Worm (Caenorhabditis elegans) whole organism, L3 larva: Measurements from ENCODE around the gene Y38E10A.14.

ENCODE experiments used
- ZK546.5 ChIP-seq: sonication (generic microtip); optimal IDR thresholded peaks from 2 replicates; lab custom pipeline; 2017; ENCODE audit warnings: missing biosample characterization, missing genetic modification characterization
- aly-2 ChIP-seq: fragments of 150-350 bp; optimal IDR thresholded peaks from 2 replicates; lab custom pipeline; 2014; ENCODE audit warnings: missing biosample characterization, missing genetic modification characterization
- ama-1 ChIP-seq: fragments of 150-350 bp; optimal IDR thresholded peaks from 2 replicates; lab custom pipeline; 2018
- ceh-82 ChIP-seq: fragments of 150-350 bp; optimal IDR thresholded peaks from 2 replicates; lab custom pipeline; 2014; ENCODE audit warnings: missing biosample characterization, missing genetic modification characterization
- egl-27 ChIP-seq: sonication (generic microtip); optimal IDR thresholded peaks from 4 replicates; lab custom pipeline; 2017; ENCODE audit warnings: missing biosample characterization, missing genetic modification reagents, missing genetic modification characterization
- fkh-2 ChIP-seq: fragments of 150-350 bp; optimal IDR thresholded peaks from 2 replicates; lab custom pipeline; 2014; ENCODE audit warnings: missing biosample characterization, missing genetic modification reagents, missing genetic modification characterization
- fos-1 ChIP-seq: fragments of 150-350 bp; optimal IDR thresholded peaks from 2 replicates; lab custom pipeline; 2014; ENCODE audit warnings: missing biosample characterization, missing genetic modification characterization
- jun-1 ChIP-seq: fragments of 150-350 bp; optimal IDR thresholded peaks from 2 replicates; lab custom pipeline; 2014; ENCODE audit warnings: missing biosample characterization, missing genetic modification reagents, missing genetic modification characterization
- lin-15B ChIP-seq: fragments of 150-350 bp; optimal IDR thresholded peaks from 2 replicates; lab custom pipeline; 2014; ENCODE audit warnings: missing biosample characterization, missing genetic modification characterization
- nhr-11 ChIP-seq: fragments of 150-350 bp; optimal IDR thresholded peaks from 2 replicates; lab custom pipeline; 2014; ENCODE audit warnings: missing biosample characterization, missing genetic modification characterization
- nhr-76 ChIP-seq: fragments of 150-350 bp; sonication (generic microtip); optimal IDR thresholded peaks from 5 replicates; lab custom pipeline; 2014; ENCODE audit warnings: missing biosample characterization, missing genetic modification characterization
- skn-1 ChIP-seq: fragments of 150-350 bp; optimal IDR thresholded peaks from 2 replicates; lab custom pipeline; 2014; ENCODE audit warnings: missing biosample characterization, missing genetic modification characterization
- snpc-4 ChIP-seq: fragments of 150-350 bp; optimal IDR thresholded peaks from 2 replicates; lab custom pipeline; 2014; ENCODE audit warnings: missing biosample characterization, missing genetic modification characterization
- unc-62 ChIP-seq: fragments of 150-350 bp; sonication (generic microtip); optimal IDR thresholded peaks from 4 replicates; lab custom pipeline; 2014; ENCODE audit warnings: missing biosample characterization, missing genetic modification reagents, missing genetic modification characterization

DNA sequence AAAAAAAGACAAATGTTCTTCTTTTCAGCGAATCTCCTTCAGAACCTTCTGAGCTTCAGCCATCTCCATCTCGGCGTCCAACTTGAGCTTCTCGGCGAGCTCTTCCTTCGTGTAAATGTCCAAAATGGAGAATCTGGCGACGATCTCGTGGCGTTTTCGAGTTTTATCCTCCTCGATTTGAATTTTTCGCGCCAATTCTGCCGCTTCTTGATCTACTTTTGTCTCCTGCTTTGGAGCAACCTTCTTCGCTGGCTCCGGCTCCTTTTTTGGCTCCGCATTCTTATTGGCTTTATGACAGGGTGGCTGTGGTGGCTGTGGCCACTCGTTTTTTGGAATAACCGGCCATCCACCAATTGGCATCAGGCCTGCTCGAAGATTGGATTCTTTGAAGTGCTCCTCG lies 49.0 kb upstream of the Y38E10A.14 start:
- no peak for TF ChIP-seq nhr-76
- TF ChIP-seq fos-1 (tag; lab: Kevin White, UChicago) = no peak
- no peak for TF ChIP-seq nhr-11 (tag; lab: Kevin White, UChicago)
- TF ChIP-seq egl-27 = no peak
- no peak for TF ChIP-seq lin-15B
- no peak for TF ChIP-seq skn-1 (tag; lab: Kevin White, UChicago)
- no peak for TF ChIP-seq snpc-4
- TF ChIP-seq aly-2 (tag; lab: Kevin White, UChicago) = no peak
- TF ChIP-seq fkh-2 (tag; lab: Kevin White, UChicago) = no peak
- no peak for TF ChIP-seq ama-1 (lab: Kevin White, UChicago)
- no peak for TF ChIP-seq unc-62 (GFP tag; lab: Kevin White, UChicago)
- TF ChIP-seq ZK546.5 (tag; lab: Kevin White, UChicago) = no peak
- TF ChIP-seq ceh-82 (tag; lab: Kevin White, UChicago) = no peak
- no peak for TF ChIP-seq jun-1 (tag; lab: Kevin White, UChicago)
